Worm (Caenorhabditis elegans): ENCODE results near the gene unc-96.

DNA sequence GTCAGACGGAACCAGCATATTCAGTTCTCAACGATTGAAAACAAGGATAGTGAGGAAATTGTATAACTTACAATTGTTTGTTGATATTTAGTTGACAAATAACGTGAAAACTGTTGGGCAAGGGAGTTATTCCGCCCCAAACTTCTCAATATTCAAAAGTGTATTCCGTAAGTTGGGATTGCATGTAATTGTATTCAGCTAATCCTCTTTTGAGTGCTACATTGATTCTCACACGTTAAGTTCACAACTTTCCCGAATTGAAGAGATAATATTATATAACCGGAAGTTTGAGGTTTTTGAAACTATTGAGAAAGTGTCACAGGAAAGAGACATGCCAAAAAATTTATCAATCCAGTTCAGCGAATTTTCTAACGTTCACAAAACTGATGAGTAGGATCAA is 33.7 kb upstream of the unc-96 start, which contains the start of gene ifc-2:
- no peak for TF ChIP-seq ztf-29 (GFP tag; IDR thresholded peaks at IDR 0.05)
- TF ChIP-seq klf-2 (GFP tag; conservative IDR thresholded peaks at IDR 0.05), result no peak
- TF ChIP-seq ztf-23 (GFP tag; IDR thresholded peaks at IDR 0.05), result no peak
- no peak for TF ChIP-seq tab-1 (GFP tag; IDR thresholded peaks at IDR 0.05)
- no peak for TF ChIP-seq flt-1 (GFP tag; IDR thresholded peaks at IDR 0.05)
